Fruit fly (Drosophila melanogaster): ENCODE results near the gene CNPYb.

- TF ChIP-seq ttk (optimal IDR thresholded peaks at IDR 0.05), result no peak
- TF ChIP-seq Myc (optimal IDR thresholded peaks at IDR 0.05), result no peak
These were observed 50.6 kb downstream of the CNPYb start, which contains the start of gene nkd for dm6 chr3L:19045299-19046025.

Data from Kc167 (cell line).